Worm (Caenorhabditis elegans): ENCODE measurements around the gene gst-17.

- no peak for TF ChIP-seq flt-1 (GFP tag; IDR thresholded peaks at IDR 0.05)
- TF ChIP-seq med-1 (GFP tag; optimal IDR thresholded peaks at IDR 0.05; ENCODE audit: insufficient read depth) = no peak
- no peak for TF ChIP-seq ztf-29 (GFP tag; IDR thresholded peaks at IDR 0.05)
- TF ChIP-seq klf-2 (GFP tag; conservative IDR thresholded peaks at IDR 0.05) = no peak
- TF ChIP-seq T22C8.4 (GFP tag; IDR thresholded peaks at IDR 0.05) = no peak
- TF ChIP-seq cog-1 (tag; optimal IDR thresholded peaks at IDR 0.05) = no peak
- no peak for TF ChIP-seq ztf-23 (GFP tag; IDR thresholded peaks at IDR 0.05)
- no peak for TF ChIP-seq ref-1 (GFP tag; conservative IDR thresholded peaks at IDR 0.05)
These were observed 36.9 kb downstream of the gst-17 start, which contains the start of gene clec-146 for ce11 chrII:13593659-13594221.

Measured in whole organism, midembryonic.